Fruit fly (Drosophila melanogaster) whole organism, embryonic: ENCODE measurements around the gene CAH16.

Experiments
- Asciz ChIP-seq: fragments of 200-800 bp; sonication (Bioruptor generic); optimal IDR thresholded peaks from 2 replicates; lab custom pipeline; 2017; ENCODE audit warnings: missing biosample characterization, mild to moderate bottlenecking, missing genetic modification characterization, missing genetic modification reagents
- B-H1 ChIP-seq: fragments of 200-800 bp; sonication (Bioruptor generic); IDR thresholded peaks from 3 replicates; pipeline ENCODE4 v1.3.6; 2022; ENCODE audit warnings: missing biosample characterization, missing genetic modification characterization
- CG10543 ChIP-seq: fragments of 200-800 bp; sonication (Bioruptor generic); optimal IDR thresholded peaks from 3 replicates; lab custom pipeline; 2017; ENCODE audit warnings: missing biosample characterization, mild to moderate bottlenecking, missing genetic modification characterization, moderate library complexity
- CG11085 ChIP-seq: fragments of 200-800 bp; sonication (Bioruptor generic); IDR thresholded peaks from 2 replicates; pipeline ENCODE4 v1.3.6; 2022; ENCODE audit warnings: missing biosample characterization, missing genetic modification characterization
- CG11247 ChIP-seq: fragments of 200-800 bp; sonication (Bioruptor generic); IDR thresholded peaks from 2 replicates; pipeline ENCODE4 v1.3.6; 2022; ENCODE audit warnings: missing biosample characterization, missing genetic modification characterization
- CG12236 ChIP-seq: fragments of 200-800 bp; sonication (Bioruptor generic); optimal IDR thresholded peaks from 2 replicates; lab custom pipeline; 2016; ENCODE audit warnings: missing biosample characterization, missing genetic modification characterization
- CG12299 ChIP-seq: fragments of 200-800 bp; sonication (Bioruptor generic); optimal IDR thresholded peaks from 2 replicates; lab custom pipeline; 2018; ENCODE audit warnings: missing biosample characterization, mild to moderate bottlenecking, missing genetic modification characterization
- CG12942 ChIP-seq: fragments of 200-800 bp; sonication (Bioruptor generic); optimal IDR thresholded peaks from 3 replicates; lab custom pipeline; 2016; ENCODE audit warnings: missing biosample characterization, missing genetic modification characterization
- CG14441 ChIP-seq: fragments of 200-800 bp; sonication (Bioruptor generic); IDR thresholded peaks from 2 replicates; pipeline ENCODE4 v1.3.6; 2022; ENCODE audit warnings: missing biosample characterization, missing genetic modification characterization
- CG15601 ChIP-seq: fragments of 200-800 bp; sonication (Bioruptor generic); optimal IDR thresholded peaks from 3 replicates; lab custom pipeline; 2019; ENCODE audit warnings: missing biosample characterization, mild to moderate bottlenecking, missing genetic modification characterization, moderate library complexity
- CG18619 ChIP-seq: fragments of 200-800 bp; sonication (Bioruptor generic); optimal IDR thresholded peaks from 3 replicates; lab custom pipeline; 2017; ENCODE audit warnings: missing biosample characterization, mild to moderate bottlenecking, missing genetic modification characterization
- CG2875 ChIP-seq: fragments of 200-800 bp; sonication (Bioruptor generic); optimal IDR thresholded peaks from 2 replicates; lab custom pipeline; 2017; ENCODE audit warnings: missing biosample characterization, mild to moderate bottlenecking, missing genetic modification characterization, missing genetic modification reagents
- CG30403 ChIP-seq: fragments of 200-800 bp; sonication (Bioruptor generic); optimal IDR thresholded peaks from 3 replicates; lab custom pipeline; 2016; ENCODE audit warnings: missing biosample characterization, missing genetic modification characterization
- CG4730 ChIP-seq: fragments of 200-800 bp; sonication (Bioruptor generic); IDR thresholded peaks from 2 replicates; pipeline ENCODE4 v1.3.6; 2022; ENCODE audit warnings: missing biosample characterization, missing genetic modification characterization
- CG7987 ChIP-seq: fragments of 200-800 bp; sonication (Bioruptor generic); optimal IDR thresholded peaks from 2 replicates; lab custom pipeline; 2018; ENCODE audit warnings: missing biosample characterization, mild to moderate bottlenecking, missing genetic modification characterization, moderate library complexity
- CG8478 ChIP-seq: fragments of >200 bp; optimal IDR thresholded peaks from 2 replicates; lab custom pipeline; 2018
- CG8924 ChIP-seq: fragments of 200-800 bp; optimal IDR thresholded peaks from 3 replicates; lab custom pipeline; 2019; ENCODE audit warnings: missing biosample characterization, mild to moderate bottlenecking, missing genetic modification characterization, moderate library complexity
- CG9797 ChIP-seq: fragments of 200-800 bp; sonication (Bioruptor generic); optimal IDR thresholded peaks from 3 replicates; lab custom pipeline; 2018; ENCODE audit warnings: missing biosample characterization, mild to moderate bottlenecking, missing genetic modification characterization
- CG9932 ChIP-seq: fragments of 200-800 bp; sonication (Bioruptor generic); IDR thresholded peaks from 2 replicates; pipeline ENCODE4 v1.3.6; 2022; ENCODE audit warnings: missing biosample characterization, missing genetic modification characterization
- CkIIα-i1 ChIP-seq: fragments of 200-800 bp; sonication (Bioruptor generic); IDR thresholded peaks from 2 replicates; pipeline ENCODE4 v1.3.6; 2022; ENCODE audit warnings: missing biosample characterization, missing genetic modification characterization
- Dek ChIP-seq: fragments of 200-800 bp; sonication (Bioruptor generic); optimal IDR thresholded peaks from 3 replicates; lab custom pipeline; 2019; ENCODE audit warnings: missing biosample characterization, mild to moderate bottlenecking, missing genetic modification characterization, moderate library complexity
- Doc2 ChIP-seq: fragments of 200-800 bp; sonication (Bioruptor generic); IDR thresholded peaks from 2 replicates; pipeline ENCODE4 v1.3.6; 2022; ENCODE audit warnings: missing biosample characterization, missing genetic modification characterization
- Fer2 ChIP-seq: fragments of 200-800 bp; sonication (Bioruptor generic); optimal IDR thresholded peaks from 2 replicates; lab custom pipeline; 2018; ENCODE audit warnings: missing biosample characterization, mild to moderate bottlenecking, missing genetic modification characterization, moderate library complexity
- HLH4C ChIP-seq: fragments of 200-800 bp; sonication (Bioruptor generic); IDR thresholded peaks from 3 replicates; pipeline ENCODE4 v1.3.6; 2022; ENCODE audit warnings: missing biosample characterization, missing genetic modification characterization; ENCODE audit not compliant: partially characterized antibody
- Hr3 ChIP-seq: fragments of 200-800 bp; sonication (Bioruptor generic); optimal IDR thresholded peaks from 3 replicates; lab custom pipeline; 2016; ENCODE audit warnings: missing biosample characterization, missing genetic modification characterization
- Lhr ChIP-seq: fragments of 200-800 bp; sonication (Bioruptor generic); optimal IDR thresholded peaks from 3 replicates; lab custom pipeline; 2017; ENCODE audit warnings: mild to moderate bottlenecking, missing biosample characterization, missing genetic modification reagents, missing genetic modification characterization
- Usf ChIP-seq: fragments of 200-800 bp; sonication (Bioruptor generic); optimal IDR thresholded peaks from 2 replicates; lab custom pipeline; 2017; ENCODE audit warnings: missing genotype, missing biosample characterization, missing genetic modification characterization
- Xbp1 ChIP-seq: fragments of 200-800 bp; sonication (Bioruptor generic); optimal IDR thresholded peaks from 3 replicates; lab custom pipeline; 2016; ENCODE audit warnings: missing biosample characterization, mild to moderate bottlenecking, missing genetic modification characterization
- ab ChIP-seq: fragments of 200-800 bp; sonication (Bioruptor generic); optimal IDR thresholded peaks from 2 replicates; lab custom pipeline; 2016; ENCODE audit warnings: missing biosample characterization, missing genetic modification characterization
- bbx ChIP-seq: fragments of 200-800 bp; sonication (Bioruptor generic); IDR thresholded peaks from 2 replicates; pipeline ENCODE4 v1.3.6; 2022; ENCODE audit warnings: missing biosample characterization, missing genetic modification characterization; ENCODE audit not compliant: partially characterized antibody
- bowl ChIP-seq: fragments of 200-800 bp; sonication (Bioruptor generic); IDR thresholded peaks from 2 replicates; pipeline ENCODE4 v1.3.6; 2022; ENCODE audit warnings: missing biosample characterization, missing genetic modification characterization
- corto ChIP-seq: fragments of 200-800 bp; sonication (Bioruptor generic); optimal IDR thresholded peaks from 2 replicates; lab custom pipeline; 2016; ENCODE audit warnings: missing biosample characterization, mild to moderate bottlenecking, missing genetic modification characterization, moderate library complexity
- crp ChIP-seq, 2 experiments: fragments of 200-800 bp; sonication (Bioruptor generic); optimal IDR thresholded peaks; 2 replicates in 1 of 2; 3 replicates in 1 of 2; lab custom pipeline; 2017; ENCODE audit warnings: missing biosample characterization in 2 of 2, missing genetic modification characterization in 2 of 2, mild to moderate bottlenecking in 1 of 2, moderate library complexity in 1 of 2
- dm ChIP-seq: fragments of 200-800 bp; sonication (Bioruptor generic); optimal IDR thresholded peaks from 3 replicates; lab custom pipeline; 2016; ENCODE audit warnings: missing biosample characterization, missing genetic modification characterization
- ems ChIP-seq: fragments of 200-800 bp; sonication (Bioruptor generic); optimal IDR thresholded peaks from 3 replicates; lab custom pipeline; 2016; ENCODE audit warnings: missing biosample characterization, missing genetic modification characterization
- exex ChIP-seq: fragments of 200-800 bp; sonication (Bioruptor generic); optimal IDR thresholded peaks from 4 replicates; lab custom pipeline; 2018; ENCODE audit warnings: missing biosample characterization, mild to moderate bottlenecking, missing genetic modification characterization, moderate library complexity
- gfzf ChIP-seq: fragments of 200-800 bp; sonication (Bioruptor generic); optimal IDR thresholded peaks from 2 replicates; lab custom pipeline; 2016; ENCODE audit warnings: missing biosample characterization, mild to moderate bottlenecking, missing genetic modification characterization, moderate library complexity
- h ChIP-seq: fragments of >200 bp; optimal IDR thresholded peaks from 2 replicates; lab custom pipeline; 2017
- ind ChIP-seq: fragments of 200-800 bp; sonication (Bioruptor generic); optimal IDR thresholded peaks from 3 replicates; lab custom pipeline; 2016; ENCODE audit warnings: missing biosample characterization, missing genetic modification characterization
- klu ChIP-seq: fragments of 200-800 bp; sonication (Bioruptor generic); IDR thresholded peaks from 2 replicates; pipeline ENCODE4 v1.3.6; 2022; ENCODE audit warnings: missing biosample characterization, missing genetic modification characterization
- mld ChIP-seq: fragments of 200-800 bp; sonication (Bioruptor generic); IDR thresholded peaks from 3 replicates; pipeline ENCODE4 v1.3.6; 2022; ENCODE audit warnings: missing biosample characterization, missing genetic modification characterization; ENCODE audit not compliant: partially characterized antibody
- nerfin-1 ChIP-seq: fragments of 200-800 bp; sonication (Bioruptor generic); optimal IDR thresholded peaks from 3 replicates; lab custom pipeline; 2019; ENCODE audit warnings: missing biosample characterization, mild to moderate bottlenecking, missing genetic modification characterization, moderate library complexity
- nerfin-2 ChIP-seq: fragments of 200-800 bp; sonication (Bioruptor generic); IDR thresholded peaks from 2 replicates; pipeline ENCODE4 v1.3.6; 2022; ENCODE audit warnings: missing biosample characterization, missing genetic modification characterization; ENCODE audit not compliant: partially characterized antibody
- pros ChIP-seq: fragments of 200-800 bp; sonication (Bioruptor generic); optimal IDR thresholded peaks from 3 replicates; lab custom pipeline; 2019; ENCODE audit warnings: missing biosample characterization, mild to moderate bottlenecking, missing genetic modification characterization, moderate library complexity
- pzg ChIP-seq: fragments of 200-800 bp; sonication (Bioruptor generic); optimal IDR thresholded peaks from 3 replicates; lab custom pipeline; 2018; ENCODE audit warnings: missing biosample characterization, mild to moderate bottlenecking, missing genetic modification characterization, moderate library complexity
- ro ChIP-seq: fragments of 200-800 bp; sonication (Bioruptor generic); IDR thresholded peaks from 2 replicates; pipeline ENCODE4 v1.3.6; 2022; ENCODE audit warnings: missing biosample characterization, missing genetic modification characterization
- sens-2 ChIP-seq: fragments of 200-800 bp; sonication (Bioruptor generic); IDR thresholded peaks from 2 replicates; pipeline ENCODE4 v1.3.6; 2022; ENCODE audit warnings: missing biosample characterization, missing genetic modification characterization
- sr ChIP-seq: fragments of 200-800 bp; sonication (Bioruptor generic); IDR thresholded peaks from 3 replicates; pipeline ENCODE4 v1.3.6; 2022; ENCODE audit warnings: missing biosample characterization, missing genetic modification characterization
- stwl ChIP-seq: fragments of 200-800 bp; sonication (Bioruptor generic); optimal IDR thresholded peaks from 3 replicates; lab custom pipeline; 2018; ENCODE audit warnings: missing biosample characterization, mild to moderate bottlenecking, missing genetic modification characterization, moderate library complexity

The CAH16 gene

dm6 chr3R:31252093-31252962 lies 7.7 kb upstream of the CAH16 start, which contains the start of the genes qless and mRpL32 (continued):
- TF ChIP-seq pros (GFP tag; lab: Kevin White, UChicago) (no peak), CG8924 (tag; lab: Kevin White, UChicago) (peak; percentile 40), ind (GFP tag; lab: Kevin White, UChicago) (peak; percentile 83), CG11085 (GFP tag; lab: Robert Waterston, UW) (peak; percentile 51; the same call in 1 of the 2 replicates), CG12942 (GFP tag; lab: Kevin White, UChicago) (no peak), nerfin-2 (GFP tag; lab: Robert Waterston, UW) (0 out of 2 replicates have a peak, but pooled peaks have one; percentile 13), corto (GFP tag; lab: Kevin White, UChicago) (no peak), B-H1 (GFP tag; lab: Robert Waterston, UW) (peak; percentile 80), sens-2 (GFP tag; lab: Robert Waterston, UW) (no peak), gfzf (GFP tag; lab: Kevin White, UChicago) (peak; percentile 49), h (lab: Kevin White, UChicago) (no peak), Dek (tag; lab: Kevin White, UChicago) (no peak), CG7987 (GFP tag; lab: Kevin White, UChicago) (peak; percentile 25), Asciz (GFP tag; lab: Kevin White, UChicago) (no peak), klu (no peak; the same call in 1 of the 2 replicates), ab (no peak), Xbp1 (GFP tag; lab: Kevin White, UChicago) (peak; percentile 48), CG8478 (lab: Kevin White, UChicago) (no peak), CG15601 (tag; lab: Kevin White, UChicago) (no peak), mld (GFP tag; lab: Robert Waterston, UW) (no peak), CG18619 (GFP tag; lab: Kevin White, UChicago) (no peak), sr (GFP tag; lab: Robert Waterston, UW) (peak; percentile 31; the same call in 1 of the 3 replicates), CG11247 (GFP tag; lab: Robert Waterston, UW) (peak; percentile 82), nerfin-1 (peak; percentile 46), ro (GFP tag; lab: Robert Waterston, UW) (no peak), CG12236 (GFP tag; lab: Kevin White, UChicago) (no peak), bowl (GFP tag; lab: Robert Waterston, UW) (no peak), Lhr (no peak), pzg (GFP tag; lab: Kevin White, UChicago) (peak; percentile 66), CG9932 (GFP tag; lab: Robert Waterston, UW) (peak; percentile 65), Hr3 (no peak), CG14441 (GFP tag; lab: Robert Waterston, UW) (peak; percentile 88), HLH4C (peak; percentile 66), stwl (peak; percentile 54), Usf (GFP tag; lab: Kevin White, UChicago) (no peak), CG30403 (GFP tag; lab: Kevin White, UChicago) (peak; percentile 72), bbx (GFP tag; lab: Robert Waterston, UW) (peak; percentile 63), CG10543 (GFP tag; lab: Kevin White, UChicago) (no peak), Doc2 (GFP tag; lab: Robert Waterston, UW) (no peak), Fer2 (peak; percentile 45), crp (GFP tag; optimal IDR thresholded peaks at IDR 0.05; lab: Kevin White, UChicago) (peak; percentile 94 to 99), CG4730 (peak; percentile 76), CG12299 (tag; lab: Kevin White, UChicago) (no peak), CG9797 (GFP tag; lab: Kevin White, UChicago) (peak; percentile 42), CG2875 (GFP tag; lab: Kevin White, UChicago) (no peak), ems (GFP tag; lab: Kevin White, UChicago) (peak; percentile 64), exex (tag; lab: Kevin White, UChicago) (no peak), CkIIα-i1 (GFP tag; lab: Robert Waterston, UW) (no peak), dm (GFP tag; lab: Kevin White, UChicago) (peak; percentile 35)
